Worm (Caenorhabditis elegans) whole organism, L1 larva: Measurements from ENCODE around the gene lin-8.

Experiments
- C16A3.4 ChIP-seq: fragments of 150-350 bp; optimal IDR thresholded peaks from 2 replicates; lab custom pipeline; 2014; ENCODE audit warnings: missing biosample characterization, missing genetic modification characterization
- F16B12.6 ChIP-seq: fragments of 150-350 bp; optimal IDR thresholded peaks from 2 replicates; lab custom pipeline; 2014; ENCODE audit warnings: missing biosample characterization, missing genetic modification characterization
- Y116A8C.19 ChIP-seq: sonication (generic microtip); optimal IDR thresholded peaks from 2 replicates; lab custom pipeline; 2016; ENCODE audit warnings: missing compliant biosample characterization, missing genetic modification characterization, borderline replicate concordance
- ama-1 ChIP-seq: fragments of 150-350 bp; optimal IDR thresholded peaks from 2 replicates; lab custom pipeline; 2014
- ceh-63 ChIP-seq: fragments of 200-800 bp; sonication (Bioruptor generic); optimal IDR thresholded peaks from 2 replicates; lab custom pipeline; 2018; ENCODE audit warnings: mild to moderate bottlenecking, missing genetic modification characterization, missing compliant biosample characterization
- ceh-8 ChIP-seq: fragments of 200-800 bp; sonication (Bioruptor generic); optimal IDR thresholded peaks from 2 replicates; lab custom pipeline; 2018; ENCODE audit warnings: mild to moderate bottlenecking, missing genetic modification characterization, moderate library complexity, missing compliant biosample characterization
- ces-1 ChIP-seq: fragments of 150-350 bp; optimal IDR thresholded peaks from 2 replicates; lab custom pipeline; 2014; ENCODE audit warnings: missing biosample characterization, missing genetic modification reagents, missing genetic modification characterization
- efl-1 ChIP-seq, 4 experiments: fragments of 150-350 bp; optimal IDR thresholded peaks in 3 of 4; peaks in 1 of 4; 1 replicate in 1 of 4; 2 replicates in 3 of 4; lab custom pipeline; 2014; ENCODE audit warnings: missing biosample characterization in 2 of 4, missing genetic modification characterization in 2 of 4, missing genetic modification reagents in 2 of 4
- egl-27 ChIP-seq, 2 experiments: fragments of 150-350 bp in 1 of 2; sonication (generic microtip); optimal IDR thresholded peaks; 3 replicates each; lab custom pipeline; 2017 to 2018; ENCODE audit warnings: missing biosample characterization in 2 of 2, missing genetic modification characterization in 2 of 2, missing genetic modification reagents in 2 of 2
- elt-2 ChIP-seq: sonication (generic microtip); optimal IDR thresholded peaks from 2 replicates; lab custom pipeline; 2016; ENCODE audit warnings: missing genetic modification characterization, mild to moderate bottlenecking, inconsistent platforms, missing compliant biosample characterization, missing genetic modification reagents
- fkh-10 ChIP-seq: sonication (generic microtip); optimal IDR thresholded peaks from 2 replicates; lab custom pipeline; 2017; ENCODE audit warnings: missing biosample characterization, missing genetic modification reagents, missing genetic modification characterization
- hlh-4 ChIP-seq: sonication (generic microtip); optimal IDR thresholded peaks from 2 replicates; lab custom pipeline; 2016; ENCODE audit warnings: mild to moderate bottlenecking, missing genetic modification characterization, missing compliant biosample characterization
- hpl-2 ChIP-seq: fragments of 150-350 bp; optimal IDR thresholded peaks from 2 replicates; lab custom pipeline; 2014; ENCODE audit warnings: missing biosample characterization, missing genetic modification reagents, missing genetic modification characterization
- irx-1 ChIP-seq: sonication (generic microtip); optimal IDR thresholded peaks from 2 replicates; lab custom pipeline; 2016; ENCODE audit warnings: missing genetic modification characterization, missing compliant biosample characterization
- lin-15B ChIP-seq: fragments of 150-350 bp; sonication (generic microtip); optimal IDR thresholded peaks from 3 replicates; lab custom pipeline; 2014; ENCODE audit warnings: missing biosample characterization, missing genetic modification characterization
- lin-35 ChIP-seq, 2 experiments: fragments of 150-350 bp; optimal IDR thresholded peaks; 2 replicates each; lab custom pipeline; 2014; ENCODE audit warnings: missing biosample characterization in 2 of 2, missing genetic modification characterization in 2 of 2, missing genetic modification reagents in 2 of 2
- lir-3 ChIP-seq: sonication (generic microtip); optimal IDR thresholded peaks from 2 replicates; lab custom pipeline; 2016; ENCODE audit warnings: mild to moderate bottlenecking, missing genetic modification characterization, moderate library complexity, missing compliant biosample characterization; ENCODE audit not compliant: poor library complexity
- lsy-2 ChIP-seq, 2 experiments: fragments of 150-350 bp; optimal IDR thresholded peaks; 2 replicates each; lab custom pipeline; 2014; ENCODE audit warnings: missing biosample characterization in 2 of 2, missing genetic modification characterization in 2 of 2
- mab-9 ChIP-seq: fragments of 200-800 bp; sonication (Bioruptor generic); IDR thresholded peaks from 2 replicates; pipeline ENCODE4 v1.3.6; 2022; ENCODE audit warnings: missing genetic modification reagents, missing genetic modification characterization, missing compliant biosample characterization
- nhr-11 ChIP-seq: fragments of 150-350 bp; optimal IDR thresholded peaks from 2 replicates; lab custom pipeline; 2014; ENCODE audit warnings: missing biosample characterization, missing genetic modification characterization
- nhr-20 ChIP-seq: sonication (generic microtip); optimal IDR thresholded peaks from 2 replicates; lab custom pipeline; 2016; ENCODE audit warnings: mild to moderate bottlenecking, missing genetic modification characterization, missing compliant biosample characterization
- nhr-237 ChIP-seq: fragments of 150-350 bp; optimal IDR thresholded peaks from 2 replicates; lab custom pipeline; 2014; ENCODE audit warnings: missing biosample characterization, missing genetic modification characterization
- nhr-28 ChIP-seq: fragments of 150-350 bp; optimal IDR thresholded peaks from 2 replicates; lab custom pipeline; 2014; ENCODE audit warnings: missing biosample characterization, missing genetic modification characterization
- nhr-84 ChIP-seq: sonication (generic microtip); optimal IDR thresholded peaks from 2 replicates; lab custom pipeline; 2017; ENCODE audit warnings: missing biosample characterization, missing genetic modification characterization
- nhr-85 ChIP-seq: sonication (generic microtip); peaks from one replicate; lab custom pipeline; 2016; ENCODE audit warnings: missing genetic modification characterization, inconsistent platforms, missing compliant biosample characterization
- pag-3 ChIP-seq: sonication (generic microtip); optimal IDR thresholded peaks from 2 replicates; lab custom pipeline; 2017; ENCODE audit warnings: missing genetic modification characterization, mild to moderate bottlenecking, missing compliant biosample characterization, antibody characterized with exemption, borderline replicate concordance; ENCODE audit not compliant: insufficient read depth
- pqm-1 ChIP-seq: sonication (generic microtip); optimal IDR thresholded peaks from 3 replicates; lab custom pipeline; 2017; ENCODE audit warnings: missing biosample characterization, missing genetic modification characterization
- rnt-1 ChIP-seq: sonication (generic microtip); optimal IDR thresholded peaks from 2 replicates; lab custom pipeline; 2016; ENCODE audit warnings: mild to moderate bottlenecking, missing genetic modification characterization, moderate library complexity, missing compliant biosample characterization
- skn-1 ChIP-seq: fragments of 150-350 bp; optimal IDR thresholded peaks from 2 replicates; lab custom pipeline; 2014; ENCODE audit warnings: missing biosample characterization, missing genetic modification characterization
- snu-23 ChIP-seq: sonication (generic microtip); optimal IDR thresholded peaks from 2 replicates; lab custom pipeline; 2016; ENCODE audit warnings: missing genetic modification characterization, missing compliant biosample characterization
- sox-4 ChIP-seq: sonication (generic microtip); optimal IDR thresholded peaks from 2 replicates; lab custom pipeline; 2016; ENCODE audit warnings: missing genetic modification characterization, missing compliant biosample characterization
- sptf-1 ChIP-seq: fragments of 150-350 bp; optimal IDR thresholded peaks from 2 replicates; lab custom pipeline; 2014; ENCODE audit warnings: missing biosample characterization, missing genetic modification characterization
- tbx-2 ChIP-seq: sonication (generic microtip); optimal IDR thresholded peaks from 2 replicates; lab custom pipeline; 2016; ENCODE audit warnings: missing genetic modification characterization, missing compliant biosample characterization
- unc-30 ChIP-seq: sonication (generic microtip); optimal IDR thresholded peaks from 2 replicates; lab custom pipeline; 2017; ENCODE audit warnings: missing biosample characterization, missing genetic modification characterization
- unc-98 ChIP-seq: fragments of 200-800 bp; sonication (Bioruptor generic); IDR thresholded peaks from 2 replicates; pipeline ENCODE4 v1.3.6; 2022; ENCODE audit warnings: missing genetic modification characterization, missing compliant biosample characterization
- xbp-1 ChIP-seq: sonication (generic microtip); optimal IDR thresholded peaks from 2 replicates; lab custom pipeline; 2016; ENCODE audit warnings: missing genetic modification characterization, missing compliant biosample characterization
- ztf-11 ChIP-seq, 2 experiments: sonication (generic microtip); optimal IDR thresholded peaks; 2 replicates each; lab custom pipeline; 2016 to 2017; ENCODE audit warnings: missing genetic modification characterization in 2 of 2, missing biosample characterization in 1 of 2, missing compliant biosample characterization in 1 of 2
- ztf-4 ChIP-seq: fragments of 150-350 bp; optimal IDR thresholded peaks from 2 replicates; lab custom pipeline; 2014; ENCODE audit warnings: missing biosample characterization, missing genetic modification characterization

Gene lin-8

ce11 chrII:3078496-3078895 lies 21.9 kb downstream of the lin-8 start, which contains the start of gene copb-1:
copb-1 (plus strand) TSS chrII:3078796.
- TF ChIP-seq nhr-28 (tag; lab: Kevin White, UChicago): no peak
- no peak for TF ChIP-seq sox-4 (tag; lab: Kevin White, UChicago)
- TF ChIP-seq elt-2: no peak
- no peak for TF ChIP-seq tbx-2 (tag; lab: Kevin White, UChicago)
- no peak for TF ChIP-seq egl-27 (tag; optimal IDR thresholded peaks at IDR 0.05; lab: Kevin White, UChicago)
- no peak for TF ChIP-seq mab-9 (GFP tag; lab: Robert Waterston, UW)
- TF ChIP-seq ceh-63 (GFP tag; lab: Kevin White, UChicago): no peak
- TF ChIP-seq ces-1 (GFP tag; lab: Kevin White, UChicago): no peak
- no peak for TF ChIP-seq unc-30 (tag; lab: Kevin White, UChicago)
- TF ChIP-seq nhr-11: no peak
- no peak for TF ChIP-seq irx-1 (tag; lab: Kevin White, UChicago)
- TF ChIP-seq nhr-84 (tag; lab: Kevin White, UChicago): no peak
- no peak for TF ChIP-seq hpl-2 (GFP tag; lab: Kevin White, UChicago)

- TF ChIP-seq lsy-2 (tag; optimal IDR thresholded peaks at IDR 0.05; lab: Kevin White, UChicago): no peak
- TF ChIP-seq efl-1 (optimal IDR thresholded peaks at IDR 0.05; lab: Kevin White, UChicago): no peak
- TF ChIP-seq efl-1 (GFP tag; optimal IDR thresholded peaks at IDR 0.05 in 1 of 2; lab: Kevin White, UChicago): peak in 1 of 2 experiments; percentile 27
- no peak for TF ChIP-seq pag-3
These were observed 30.5 kb downstream of the lin-8 start for ce11 chrII:3087134-3087533.

- no peak for TF ChIP-seq lin-15B (tag; lab: Kevin White, UChicago)
- no peak for TF ChIP-seq efl-1 (optimal IDR thresholded peaks at IDR 0.05; lab: Kevin White, UChicago)
- peak in 1 of 2 experiments; percentile 4 for TF ChIP-seq efl-1 (GFP tag; optimal IDR thresholded peaks at IDR 0.05 in 1 of 2; lab: Kevin White, UChicago)
These were observed 34.6 kb downstream of the lin-8 start, which contains the start of gene srg-21 for ce11 chrII:3091268-3091667. srg-21 (minus strand) TSS chrII:3091368.

- TF ChIP-seq hlh-4 (peak; percentile 7), snu-23 (GFP tag; lab: Kevin White, UChicago) (no peak)
- TF ChIP-seq, all 84 proteins: peak for 1
These were observed 36.7 kb downstream of the lin-8 start, which contains the start of gene srg-22 for ce11 chrII:3093352-3093751. srg-22 (minus strand) TSS chrII:3093452.

- TF ChIP-seq rnt-1 (tag; lab: Kevin White, UChicago) (no peak), elt-2 (no peak), sptf-1 (no peak), lir-3 (no peak), nhr-237 (no peak), ceh-8 (GFP tag; lab: Kevin White, UChicago) (no peak), skn-1 (tag; lab: Kevin White, UChicago) (no peak), nhr-85 (tag; lab: Kevin White, UChicago) (no peak), pag-3 (no peak), tbx-2 (tag; lab: Kevin White, UChicago) (no peak)
These were observed 39.4 kb downstream of the lin-8 start, which contains the start of gene srg-23 for ce11 chrII:3096060-3096459. srg-23 (minus strand) TSS chrII:3096160.

DNA sequence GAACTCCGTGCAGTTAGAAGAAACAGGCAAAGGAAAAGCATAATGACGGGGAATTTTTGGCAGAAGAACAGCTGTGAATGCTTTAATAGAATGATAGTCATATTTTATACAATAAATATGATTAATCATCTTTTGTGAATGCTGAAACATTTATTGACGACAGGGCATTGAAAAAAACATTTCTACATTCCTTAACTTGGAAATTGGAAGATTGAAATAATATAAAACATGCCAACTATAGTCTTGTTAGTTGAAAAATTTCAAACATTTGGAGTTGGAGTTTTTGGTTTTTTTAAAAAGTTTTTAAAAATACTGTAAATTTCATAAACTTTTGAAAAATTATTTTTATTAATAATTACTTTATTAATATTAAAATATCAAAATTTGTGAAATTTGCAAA lies 40.2 kb downstream of the lin-8 start, which contains the start of gene Y25C1A.14:
Gene Y25C1A.14 (minus strand): TSS at position 101 of the 400 bp plus-strand sequence.
- TF ChIP-seq ztf-11 (tag; optimal IDR thresholded peaks at IDR 0.05; lab: Kevin White, UChicago): no peak
- TF ChIP-seq efl-1 (optimal IDR thresholded peaks at IDR 0.05; lab: Kevin White, UChicago): no peak
- no peak for TF ChIP-seq efl-1 (GFP tag; optimal IDR thresholded peaks at IDR 0.05 in 1 of 2; lab: Kevin White, UChicago)
- TF ChIP-seq ama-1 (lab: Kevin White, UChicago): no peak
- no peak for TF ChIP-seq unc-98 (GFP tag; lab: Robert Waterston, UW)
- no peak for TF ChIP-seq nhr-237
- no peak for TF ChIP-seq nhr-20 (tag; lab: Kevin White, UChicago)
- TF ChIP-seq fkh-10 (GFP tag; lab: Kevin White, UChicago): no peak
- TF ChIP-seq egl-27 (tag; optimal IDR thresholded peaks at IDR 0.05; lab: Kevin White, UChicago): no peak
- no peak for TF ChIP-seq Y116A8C.19 (tag; lab: Kevin White, UChicago)
- no peak for TF ChIP-seq lin-35 (GFP tag; optimal IDR thresholded peaks at IDR 0.05; lab: Kevin White, UChicago)
- TF ChIP-seq C16A3.4: no peak
- TF ChIP-seq hpl-2 (GFP tag; lab: Kevin White, UChicago): no peak
- no peak for TF ChIP-seq xbp-1 (tag; lab: Kevin White, UChicago)
- no peak for TF ChIP-seq ztf-4 (tag; lab: Kevin White, UChicago)
- TF ChIP-seq skn-1 (tag; lab: Kevin White, UChicago): no peak
- no peak for TF ChIP-seq irx-1 (tag; lab: Kevin White, UChicago)
- no peak for TF ChIP-seq lir-3
- no peak for TF ChIP-seq F16B12.6
- no peak for TF ChIP-seq pqm-1 (tag; lab: Kevin White, UChicago)
- TF ChIP-seq rnt-1 (tag; lab: Kevin White, UChicago): no peak
